Fruit fly (Drosophila melanogaster) whole organism, embryonic: ENCODE results near the gene CG6055.

Source experiments
- B-H1 ChIP-seq: fragments of 200-800 bp; sonication (Bioruptor generic); IDR thresholded peaks from 3 replicates; pipeline ENCODE4 v1.3.6; 2022; ENCODE audit warnings: missing biosample characterization, missing genetic modification characterization
- Bgb ChIP-seq: fragments of 200-800 bp; sonication (Bioruptor generic); IDR thresholded peaks from 2 replicates; pipeline ENCODE4 v1.3.6; 2022; ENCODE audit warnings: missing biosample characterization, missing genetic modification characterization; ENCODE audit not compliant: partially characterized antibody
- BtbVII ChIP-seq: fragments of 200-800 bp; sonication (Bioruptor generic); optimal IDR thresholded peaks from 3 replicates; lab custom pipeline; 2017; ENCODE audit warnings: missing biosample characterization, mild to moderate bottlenecking, missing genetic modification characterization
- CG10321 ChIP-seq: fragments of 200-800 bp; sonication (Bioruptor generic); IDR thresholded peaks from 2 replicates; pipeline ENCODE4 v1.3.6; 2022; ENCODE audit warnings: missing biosample characterization, missing genetic modification characterization
- CG10431 ChIP-seq: fragments of 200-800 bp; sonication (Bioruptor generic); optimal IDR thresholded peaks from 3 replicates; lab custom pipeline; 2018; ENCODE audit warnings: missing biosample characterization, mild to moderate bottlenecking, missing genetic modification characterization
- CG11085 ChIP-seq: fragments of 200-800 bp; sonication (Bioruptor generic); IDR thresholded peaks from 2 replicates; pipeline ENCODE4 v1.3.6; 2022; ENCODE audit warnings: missing biosample characterization, missing genetic modification characterization
- CG12744 ChIP-seq: fragments of 200-800 bp; sonication (Bioruptor generic); optimal IDR thresholded peaks from 2 replicates; lab custom pipeline; 2016; ENCODE audit warnings: missing biosample characterization, missing genetic modification characterization
- CG14441 ChIP-seq: fragments of 200-800 bp; sonication (Bioruptor generic); IDR thresholded peaks from 2 replicates; pipeline ENCODE4 v1.3.6; 2022; ENCODE audit warnings: missing biosample characterization, missing genetic modification characterization
- CG1602 ChIP-seq: fragments of 200-800 bp; sonication (Bioruptor generic); optimal IDR thresholded peaks from 3 replicates; lab custom pipeline; 2016; ENCODE audit warnings: missing biosample characterization, missing genetic modification characterization
- CG16813 ChIP-seq: fragments of 200-800 bp; sonication (Bioruptor generic); IDR thresholded peaks from 3 replicates; pipeline ENCODE4 v1.3.6; 2022; ENCODE audit warnings: missing biosample characterization, missing genetic modification characterization; ENCODE audit not compliant: partially characterized antibody
- CG17912 ChIP-seq: fragments of 200-800 bp; sonication (Bioruptor generic); optimal IDR thresholded peaks from 2 replicates; lab custom pipeline; 2018; ENCODE audit warnings: missing biosample characterization, mild to moderate bottlenecking, missing genetic modification characterization
- CG18262 ChIP-seq: fragments of 200-800 bp; optimal IDR thresholded peaks from 3 replicates; lab custom pipeline; 2019; ENCODE audit warnings: missing biosample characterization, mild to moderate bottlenecking, missing genetic modification characterization, moderate library complexity
- CG3281 ChIP-seq: fragments of 200-800 bp; sonication (Bioruptor generic); optimal IDR thresholded peaks from 3 replicates; lab custom pipeline; 2017; ENCODE audit warnings: missing biosample characterization, mild to moderate bottlenecking, missing genetic modification characterization
- CG3407 ChIP-seq: fragments of 200-800 bp; sonication (Bioruptor generic); optimal IDR thresholded peaks from 2 replicates; lab custom pipeline; 2018; ENCODE audit warnings: missing biosample characterization, mild to moderate bottlenecking, missing genetic modification characterization
- CG4424 ChIP-seq: fragments of 200-800 bp; sonication (Bioruptor generic); optimal IDR thresholded peaks from 3 replicates; lab custom pipeline; 2016; ENCODE audit warnings: missing biosample characterization, missing genetic modification characterization
- CG4617 ChIP-seq: fragments of 200-800 bp; sonication (Bioruptor generic); optimal IDR thresholded peaks from 3 replicates; lab custom pipeline; 2016; ENCODE audit warnings: missing biosample characterization, missing genetic modification characterization, borderline replicate concordance
- CG4820 ChIP-seq: fragments of 200-800 bp; sonication (Bioruptor generic); optimal IDR thresholded peaks from 3 replicates; lab custom pipeline; 2016; ENCODE audit warnings: missing biosample characterization, missing genetic modification characterization
- CG4854 ChIP-seq: fragments of 200-800 bp; sonication (Bioruptor generic); optimal IDR thresholded peaks from 2 replicates; lab custom pipeline; 2016; ENCODE audit warnings: missing biosample characterization, missing genetic modification characterization, inconsistent platforms
- CG7987 ChIP-seq: fragments of 200-800 bp; sonication (Bioruptor generic); optimal IDR thresholded peaks from 2 replicates; lab custom pipeline; 2018; ENCODE audit warnings: missing biosample characterization, mild to moderate bottlenecking, missing genetic modification characterization, moderate library complexity
- CTCF ChIP-seq: fragments of 200-800 bp; sonication (Bioruptor generic); optimal IDR thresholded peaks from 2 replicates; lab custom pipeline; 2017; ENCODE audit warnings: missing biosample characterization, mild to moderate bottlenecking, missing genetic modification characterization, moderate library complexity
- Dll ChIP-seq: fragments of 200-800 bp; sonication (Bioruptor generic); IDR thresholded peaks from 4 replicates; pipeline ENCODE4 v1.3.6; 2022; ENCODE audit warnings: missing biosample characterization, missing genetic modification characterization; ENCODE audit not compliant: partially characterized antibody
- Lpt ChIP-seq: fragments of >200 bp; optimal IDR thresholded peaks from 2 replicates; lab custom pipeline; 2018; ENCODE audit warnings: missing biosample characterization, missing genetic modification characterization
- Mad ChIP-seq: fragments of 200-800 bp; sonication (Bioruptor generic); optimal IDR thresholded peaks from 2 replicates; lab custom pipeline; 2016; ENCODE audit warnings: missing biosample characterization, missing genetic modification characterization
- Meics ChIP-seq: fragments of 200-800 bp; sonication (Bioruptor generic); optimal IDR thresholded peaks from 2 replicates; lab custom pipeline; 2017; ENCODE audit warnings: missing biosample characterization, mild to moderate bottlenecking, missing genetic modification characterization
- NFAT ChIP-seq: fragments of 200-800 bp; sonication (Bioruptor generic); IDR thresholded peaks from 2 replicates; pipeline ENCODE4 v1.3.6; 2022; ENCODE audit warnings: missing biosample characterization, missing genetic modification characterization
- NfI ChIP-seq: fragments of 200-800 bp; sonication (Bioruptor generic); optimal IDR thresholded peaks from 3 replicates; lab custom pipeline; 2018; ENCODE audit warnings: missing biosample characterization, mild to moderate bottlenecking, missing genetic modification characterization, moderate library complexity
- Oli ChIP-seq: fragments of 200-800 bp; sonication (Bioruptor generic); optimal IDR thresholded peaks from 2 replicates; lab custom pipeline; 2018; ENCODE audit warnings: missing biosample characterization, mild to moderate bottlenecking, missing genetic modification characterization, moderate library complexity
- Ptx1 ChIP-seq: fragments of 200-800 bp; sonication (Bioruptor generic); IDR thresholded peaks from 2 replicates; pipeline ENCODE4 v1.3.6; 2022; ENCODE audit warnings: missing biosample characterization, missing genetic modification characterization
- Ravus ChIP-seq: fragments of 200-800 bp; sonication (Bioruptor generic); IDR thresholded peaks from 2 replicates; pipeline ENCODE4 v1.3.6; 2022; ENCODE audit warnings: missing biosample characterization, missing genetic modification characterization
- Side ChIP-seq: fragments of 200-800 bp; sonication (Bioruptor generic); optimal IDR thresholded peaks from 2 replicates; lab custom pipeline; 2016; ENCODE audit warnings: missing biosample characterization, missing genetic modification characterization
- Spps ChIP-seq: fragments of 200-800 bp; sonication (Bioruptor generic); optimal IDR thresholded peaks from 2 replicates; lab custom pipeline; 2018; ENCODE audit warnings: missing biosample characterization, mild to moderate bottlenecking, missing genetic modification characterization
- Stat92E ChIP-seq, 3 experiments: fragments of >200 bp in 2 of 3; fragments of 200-800 bp in 1 of 3; sonication (Bioruptor generic) in 1 of 3; optimal IDR thresholded peaks; 2 replicates each; lab custom pipeline; 2017 to 2019; ENCODE audit warnings: missing biosample characterization in 3 of 3, missing genetic modification characterization in 3 of 3, mild to moderate bottlenecking in 1 of 3, moderate library complexity in 1 of 3
- Usf ChIP-seq: fragments of 200-800 bp; sonication (Bioruptor generic); optimal IDR thresholded peaks from 2 replicates; lab custom pipeline; 2017; ENCODE audit warnings: missing genotype, missing biosample characterization, missing genetic modification characterization
- bigmax ChIP-seq: fragments of 200-800 bp; sonication (Bioruptor generic); optimal IDR thresholded peaks from 2 replicates; lab custom pipeline; 2018; ENCODE audit warnings: missing biosample characterization, mild to moderate bottlenecking, missing genetic modification characterization
- btn ChIP-seq: fragments of 200-800 bp; sonication (Bioruptor generic); optimal IDR thresholded peaks from 2 replicates; lab custom pipeline; 2016; ENCODE audit warnings: missing biosample characterization, missing genetic modification characterization
- crp ChIP-seq, 2 experiments: fragments of 200-800 bp; sonication (Bioruptor generic); optimal IDR thresholded peaks; 2 replicates in 1 of 2; 3 replicates in 1 of 2; lab custom pipeline; 2017; ENCODE audit warnings: missing biosample characterization in 2 of 2, missing genetic modification characterization in 2 of 2, mild to moderate bottlenecking in 1 of 2, moderate library complexity in 1 of 2
- fd102C ChIP-seq: fragments of 200-800 bp; sonication (Bioruptor generic); optimal IDR thresholded peaks from 2 replicates; lab custom pipeline; 2018; ENCODE audit warnings: missing biosample characterization, mild to moderate bottlenecking, missing genetic modification characterization, moderate library complexity
- gcm ChIP-seq: fragments of 200-800 bp; sonication (Bioruptor generic); optimal IDR thresholded peaks from 2 replicates; lab custom pipeline; 2019; ENCODE audit warnings: missing biosample characterization, mild to moderate bottlenecking, missing genetic modification characterization, moderate library complexity
- gfzf ChIP-seq: fragments of 200-800 bp; sonication (Bioruptor generic); optimal IDR thresholded peaks from 2 replicates; lab custom pipeline; 2016; ENCODE audit warnings: missing biosample characterization, mild to moderate bottlenecking, missing genetic modification characterization, moderate library complexity
- gro ChIP-seq: fragments of 200-800 bp; sonication (Bioruptor generic); optimal IDR thresholded peaks from 2 replicates; lab custom pipeline; 2016; ENCODE audit warnings: missing biosample characterization, missing genetic modification characterization
- jing ChIP-seq: fragments of 200-800 bp; sonication (Bioruptor generic); optimal IDR thresholded peaks from 2 replicates; lab custom pipeline; 2018; ENCODE audit warnings: missing biosample characterization, mild to moderate bottlenecking, missing genetic modification characterization
- kni ChIP-seq: fragments of 200-800 bp; sonication (Bioruptor generic); optimal IDR thresholded peaks from 3 replicates; lab custom pipeline; 2017; ENCODE audit warnings: mild to moderate bottlenecking, missing biosample characterization, missing genetic modification reagents, missing genetic modification characterization
- lola ChIP-seq, 3 experiments: fragments of >200 bp in 2 of 3; fragments of 200-800 bp in 1 of 3; sonication (Bioruptor generic) in 1 of 3; optimal IDR thresholded peaks; 2 replicates each; lab custom pipeline; 2017 to 2019; ENCODE audit warnings: missing biosample characterization in 3 of 3, missing genetic modification characterization in 3 of 3, mild to moderate bottlenecking in 1 of 3, moderate library complexity in 1 of 3
- nom ChIP-seq: fragments of 200-800 bp; sonication (Bioruptor generic); optimal IDR thresholded peaks from 2 replicates; lab custom pipeline; 2017; ENCODE audit warnings: missing biosample characterization, missing genetic modification characterization, mild to moderate bottlenecking, moderate library complexity, missing genetic modification reagents
- run ChIP-seq: fragments of 200-800 bp; sonication (Bioruptor generic); optimal IDR thresholded peaks from 3 replicates; lab custom pipeline; 2018; ENCODE audit warnings: missing biosample characterization, mild to moderate bottlenecking, missing genetic modification characterization
- sens ChIP-seq: fragments of 200-800 bp; sonication (Bioruptor generic); peaks from one replicate; lab custom pipeline; 2016; ENCODE audit warnings: missing biosample characterization, missing genetic modification characterization
- sim ChIP-seq: fragments of 200-800 bp; sonication (Bioruptor generic); IDR thresholded peaks from 2 replicates; pipeline ENCODE4 v1.3.6; 2022; ENCODE audit warnings: missing biosample characterization, missing genetic modification characterization
- sqz ChIP-seq: fragments of 200-800 bp; sonication (Bioruptor generic); optimal IDR thresholded peaks from 3 replicates; lab custom pipeline; 2018; ENCODE audit warnings: missing biosample characterization, mild to moderate bottlenecking, missing genetic modification characterization
- tin ChIP-seq: fragments of 200-800 bp; sonication (Bioruptor generic); optimal IDR thresholded peaks from 3 replicates; lab custom pipeline; 2016; ENCODE audit warnings: missing biosample characterization, missing genetic modification characterization
- z ChIP-seq: fragments of 200-800 bp; sonication (Bioruptor generic); IDR thresholded peaks from 3 replicates; pipeline ENCODE4 v1.3.6; 2022; ENCODE audit warnings: missing biosample characterization, missing genetic modification characterization

The CG6055 gene

dm6 chr2L:7424907-7425689, 41.2 kb upstream of the CG6055 start (continued):
- TF ChIP-seq btn (GFP tag; lab: Kevin White, UChicago) (no peak), z (no peak), NfI (GFP tag; lab: Kevin White, UChicago) (peak; percentile 38), gcm (no peak), crp (GFP tag; optimal IDR thresholded peaks at IDR 0.05; lab: Kevin White, UChicago) (no peak), CG1602 (GFP tag; lab: Kevin White, UChicago) (no peak), CG11085 (GFP tag; lab: Robert Waterston, UW) (peak; percentile 84), bigmax (GFP tag; lab: Kevin White, UChicago) (peak; percentile 79), gfzf (no peak), fd102C (GFP tag; lab: Kevin White, UChicago) (no peak), Lpt (GFP tag; lab: Kevin White, UChicago) (no peak), Ravus (peak; percentile 52), sens (GFP tag; lab: Kevin White, UChicago) (peak; percentile 26), CG4617 (no peak), CG4820 (GFP tag; lab: Kevin White, UChicago) (no peak), CG16813 (GFP tag; lab: Robert Waterston, UW) (no peak), CTCF (no peak), Spps (tag; lab: Kevin White, UChicago) (no peak), CG18262 (tag; lab: Kevin White, UChicago) (no peak), B-H1 (GFP tag; lab: Robert Waterston, UW) (peak; percentile 18; the same call in 1 of the 3 replicates), Bgb (GFP tag; lab: Robert Waterston, UW) (no peak), Side (peak; percentile 36), CG7987 (GFP tag; lab: Kevin White, UChicago) (no peak), lola (GFP tag; optimal IDR thresholded peaks at IDR 0.05; lab: Kevin White, UChicago) (no peak), CG4424 (GFP tag; lab: Kevin White, UChicago) (no peak), Dll (no peak), jing (GFP tag; lab: Kevin White, UChicago) (no peak), gro (GFP tag; lab: Kevin White, UChicago) (peak; percentile 88), NFAT (GFP tag; lab: Robert Waterston, UW) (peak; percentile 86), BtbVII (peak; percentile 56), Mad (GFP tag; lab: Kevin White, UChicago) (no peak), sim (GFP tag; lab: Robert Waterston, UW) (no peak), CG17912 (GFP tag; lab: Kevin White, UChicago) (no peak), run (tag; lab: Kevin White, UChicago) (no peak), Stat92E (GFP tag; optimal IDR thresholded peaks at IDR 0.05; lab: Kevin White, UChicago) (no peak), Ptx1 (GFP tag; lab: Robert Waterston, UW) (peak; percentile 47; the same call in 1 of the 2 replicates), CG10431 (GFP tag; lab: Kevin White, UChicago) (no peak), nom (no peak), tin (GFP tag; lab: Kevin White, UChicago) (peak; percentile 26), kni (no peak), Oli (tag; lab: Kevin White, UChicago) (no peak), CG3407 (GFP tag; lab: Kevin White, UChicago) (no peak), CG14441 (GFP tag; lab: Robert Waterston, UW) (peak; percentile 55), CG12744 (peak; percentile 45), Meics (GFP tag; lab: Kevin White, UChicago) (peak; percentile 81), CG3281 (GFP tag; lab: Kevin White, UChicago) (peak; percentile 82), CG10321 (no peak), sqz (GFP tag; lab: Kevin White, UChicago) (no peak), CG4854 (GFP tag; lab: Kevin White, UChicago) (no peak), Usf (GFP tag; lab: Kevin White, UChicago) (no peak)
